Worm (Caenorhabditis elegans) whole organism, mixed stage, embryonic: ENCODE measurements around the gene cogc-8.

Experiments
- nhr-237 ChIP-seq: fragments of 150-350 bp; optimal IDR thresholded peaks from 2 replicates; lab custom pipeline; 2014; ENCODE audit warnings: missing biosample characterization, missing genetic modification characterization
- nhr-28 ChIP-seq: fragments of 150-350 bp; optimal IDR thresholded peaks from 2 replicates; lab custom pipeline; 2014; ENCODE audit warnings: missing biosample characterization, missing genetic modification characterization
- snpc-4 ChIP-seq: fragments of 150-350 bp; optimal IDR thresholded peaks from 2 replicates; lab custom pipeline; 2014; ENCODE audit warnings: missing biosample characterization, missing genetic modification characterization
- unc-39 ChIP-seq: fragments of 150-350 bp; optimal IDR thresholded peaks from 2 replicates; lab custom pipeline; 2014; ENCODE audit warnings: missing biosample characterization, missing genetic modification characterization

DNA sequence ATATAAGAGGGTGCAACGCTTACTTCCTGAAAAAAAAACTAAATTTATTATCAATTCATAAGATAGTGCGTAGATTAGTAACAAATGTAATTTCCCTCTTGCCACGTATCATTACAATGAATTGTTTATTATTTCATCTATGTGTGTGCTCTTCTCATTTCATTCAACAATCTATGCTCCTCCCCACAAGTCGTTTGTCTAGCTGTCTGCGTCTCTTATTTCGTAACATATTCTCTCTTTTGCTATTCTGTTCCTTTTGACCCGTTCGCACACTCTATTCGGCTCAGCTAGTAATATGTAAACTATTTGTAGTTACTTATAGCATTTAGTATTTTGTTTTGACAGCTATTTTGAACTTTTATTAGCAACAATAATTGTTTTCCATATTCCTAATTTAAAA lies 41.8 kb downstream of the cogc-8 start:
- no peak for TF ChIP-seq nhr-237
- no peak for TF ChIP-seq nhr-28 (tag; lab: Kevin White, UChicago)
- no peak for TF ChIP-seq unc-39
- no peak for TF ChIP-seq snpc-4 (tag; lab: Kevin White, UChicago)
